Fruit fly (Drosophila melanogaster) whole organism, embryonic: Measurements from ENCODE around the gene CG14302.

ENCODE experiments used
- Antp ChIP-seq: fragments of 200-800 bp; sonication (Bioruptor generic); optimal IDR thresholded peaks from 3 replicates; lab custom pipeline; 2016; ENCODE audit warnings: missing biosample characterization, missing genetic modification characterization
- B-H1 ChIP-seq: fragments of 200-800 bp; sonication (Bioruptor generic); IDR thresholded peaks from 3 replicates; pipeline ENCODE4 v1.3.6; 2022; ENCODE audit warnings: missing biosample characterization, missing genetic modification characterization
- CG10543 ChIP-seq: fragments of 200-800 bp; sonication (Bioruptor generic); optimal IDR thresholded peaks from 3 replicates; lab custom pipeline; 2017; ENCODE audit warnings: missing biosample characterization, mild to moderate bottlenecking, missing genetic modification characterization, moderate library complexity
- CG10654 ChIP-seq: fragments of 200-800 bp; sonication (Bioruptor generic); optimal IDR thresholded peaks from 2 replicates; lab custom pipeline; 2016; ENCODE audit warnings: missing biosample characterization, missing genetic modification characterization
- CG12942 ChIP-seq: fragments of 200-800 bp; sonication (Bioruptor generic); optimal IDR thresholded peaks from 3 replicates; lab custom pipeline; 2016; ENCODE audit warnings: missing biosample characterization, missing genetic modification characterization
- CG13287 ChIP-seq: fragments of 200-800 bp; sonication (Bioruptor generic); IDR thresholded peaks from 2 replicates; pipeline ENCODE4 v1.3.6; 2022; ENCODE audit warnings: missing biosample characterization, missing genetic modification characterization; ENCODE audit not compliant: partially characterized antibody
- CG13894 ChIP-seq: fragments of 200-800 bp; sonication (Bioruptor generic); optimal IDR thresholded peaks from 3 replicates; lab custom pipeline; 2018; ENCODE audit warnings: missing biosample characterization, mild to moderate bottlenecking, missing genetic modification characterization, moderate library complexity
- CG14860 ChIP-seq: fragments of 200-800 bp; sonication (Bioruptor generic); IDR thresholded peaks from 3 replicates; pipeline ENCODE4 v1.3.6; 2022; ENCODE audit warnings: missing biosample characterization, missing genetic modification characterization; ENCODE audit not compliant: partially characterized antibody
- CG15011 ChIP-seq: fragments of 200-800 bp; sonication (Bioruptor generic); optimal IDR thresholded peaks from 3 replicates; lab custom pipeline; 2018; ENCODE audit warnings: missing biosample characterization, mild to moderate bottlenecking, missing genetic modification characterization
- CG1529 ChIP-seq: fragments of 200-800 bp; sonication (Bioruptor generic); optimal IDR thresholded peaks from 3 replicates; lab custom pipeline; 2018; ENCODE audit warnings: missing biosample characterization, missing genetic modification characterization
- CG17829 ChIP-seq: fragments of 200-800 bp; optimal IDR thresholded peaks from 2 replicates; lab custom pipeline; 2019; ENCODE audit warnings: missing biosample characterization, mild to moderate bottlenecking, missing genetic modification characterization, moderate library complexity
- CG1792 ChIP-seq: fragments of 200-800 bp; sonication (Bioruptor generic); optimal IDR thresholded peaks from 2 replicates; lab custom pipeline; 2016; ENCODE audit warnings: missing biosample characterization, missing genetic modification characterization
- CG18262 ChIP-seq: fragments of 200-800 bp; optimal IDR thresholded peaks from 3 replicates; lab custom pipeline; 2019; ENCODE audit warnings: missing biosample characterization, mild to moderate bottlenecking, missing genetic modification characterization, moderate library complexity
- CG2129 ChIP-seq: fragments of 200-800 bp; sonication (Bioruptor generic); IDR thresholded peaks from 2 replicates; pipeline ENCODE4 v1.3.6; 2022; ENCODE audit warnings: missing biosample characterization, missing genetic modification characterization; ENCODE audit not compliant: partially characterized antibody
- CG3281 ChIP-seq: fragments of 200-800 bp; sonication (Bioruptor generic); optimal IDR thresholded peaks from 3 replicates; lab custom pipeline; 2017; ENCODE audit warnings: missing biosample characterization, mild to moderate bottlenecking, missing genetic modification characterization
- CG34224 ChIP-seq: fragments of 200-800 bp; sonication (Bioruptor generic); IDR thresholded peaks from 3 replicates; pipeline ENCODE4 v1.3.6; 2022; ENCODE audit warnings: missing biosample characterization, missing genetic modification characterization; ENCODE audit not compliant: partially characterized antibody
- CG6791 ChIP-seq: fragments of 200-800 bp; sonication (Bioruptor generic); IDR thresholded peaks from 3 replicates; pipeline ENCODE4 v1.3.6; 2022; ENCODE audit warnings: missing biosample characterization, missing genetic modification characterization; ENCODE audit not compliant: partially characterized antibody
- CG7786 ChIP-seq: fragments of 200-800 bp; sonication (Bioruptor generic); optimal IDR thresholded peaks from 2 replicates; lab custom pipeline; 2016; ENCODE audit warnings: missing biosample characterization, missing genetic modification characterization
- CG7928 ChIP-seq: fragments of 200-800 bp; sonication (Bioruptor generic); optimal IDR thresholded peaks from 2 replicates; lab custom pipeline; 2017; ENCODE audit warnings: missing biosample characterization, mild to moderate bottlenecking, missing genetic modification characterization
- CG8924 ChIP-seq: fragments of 200-800 bp; optimal IDR thresholded peaks from 3 replicates; lab custom pipeline; 2019; ENCODE audit warnings: missing biosample characterization, mild to moderate bottlenecking, missing genetic modification characterization, moderate library complexity
- CG8944 ChIP-seq: fragments of 200-800 bp; sonication (Bioruptor generic); optimal IDR thresholded peaks from 3 replicates; lab custom pipeline; 2016; ENCODE audit warnings: missing biosample characterization, missing genetic modification characterization
- E2f2 ChIP-seq: fragments of 200-800 bp; sonication (Bioruptor generic); IDR thresholded peaks from 2 replicates; pipeline ENCODE4 v1.3.6; 2022; ENCODE audit warnings: missing biosample characterization, missing genetic modification characterization
- Ets65A ChIP-seq: fragments of 200-800 bp; sonication (Bioruptor generic); peaks from one replicate; lab custom pipeline; 2016; ENCODE audit warnings: missing biosample characterization, missing genetic modification characterization
- Fer2 ChIP-seq: fragments of 200-800 bp; sonication (Bioruptor generic); optimal IDR thresholded peaks from 2 replicates; lab custom pipeline; 2018; ENCODE audit warnings: missing biosample characterization, mild to moderate bottlenecking, missing genetic modification characterization, moderate library complexity
- HHEX ChIP-seq: fragments of 200-800 bp; sonication (Bioruptor generic); optimal IDR thresholded peaks from 3 replicates; lab custom pipeline; 2017; ENCODE audit warnings: missing biosample characterization, mild to moderate bottlenecking, missing genetic modification characterization, missing genetic modification reagents
- Hmr ChIP-seq: fragments of 200-800 bp; sonication (Bioruptor generic); optimal IDR thresholded peaks from 3 replicates; lab custom pipeline; 2017; ENCODE audit warnings: mild to moderate bottlenecking, missing biosample characterization, missing genetic modification reagents, missing genetic modification characterization
- Hmx ChIP-seq: fragments of 200-800 bp; sonication (Bioruptor generic); optimal IDR thresholded peaks from 2 replicates; lab custom pipeline; 2016; ENCODE audit warnings: missing biosample characterization, missing genetic modification characterization
- Jarid2 ChIP-seq: fragments of 200-800 bp; sonication (Bioruptor generic); optimal IDR thresholded peaks from 3 replicates; lab custom pipeline; 2017; ENCODE audit warnings: mild to moderate bottlenecking, missing biosample characterization, missing genetic modification reagents, missing genetic modification characterization
- Lhr ChIP-seq: fragments of 200-800 bp; sonication (Bioruptor generic); optimal IDR thresholded peaks from 3 replicates; lab custom pipeline; 2017; ENCODE audit warnings: mild to moderate bottlenecking, missing biosample characterization, missing genetic modification reagents, missing genetic modification characterization
- Nf-YB ChIP-seq: fragments of 200-800 bp; sonication (Bioruptor generic); optimal IDR thresholded peaks from 3 replicates; lab custom pipeline; 2019; ENCODE audit warnings: missing biosample characterization, mild to moderate bottlenecking, missing genetic modification characterization, moderate library complexity
- Nf-YC ChIP-seq: fragments of 200-800 bp; optimal IDR thresholded peaks from 3 replicates; lab custom pipeline; 2019; ENCODE audit warnings: missing biosample characterization, mild to moderate bottlenecking, missing genetic modification characterization, moderate library complexity
- Ptx1 ChIP-seq: fragments of 200-800 bp; sonication (Bioruptor generic); IDR thresholded peaks from 2 replicates; pipeline ENCODE4 v1.3.6; 2022; ENCODE audit warnings: missing biosample characterization, missing genetic modification characterization
- Scr ChIP-seq: fragments of 200-800 bp; sonication (Bioruptor generic); IDR thresholded peaks from 2 replicates; pipeline ENCODE4 v1.3.6; 2022; ENCODE audit warnings: missing biosample characterization, missing genetic modification characterization; ENCODE audit not compliant: partially characterized antibody
- Side ChIP-seq: fragments of 200-800 bp; sonication (Bioruptor generic); optimal IDR thresholded peaks from 2 replicates; lab custom pipeline; 2016; ENCODE audit warnings: missing biosample characterization, missing genetic modification characterization
- Sry-δ ChIP-seq: fragments of 200-800 bp; sonication (Bioruptor generic); optimal IDR thresholded peaks from 2 replicates; lab custom pipeline; 2016; ENCODE audit warnings: missing biosample characterization, missing genetic modification characterization
- Xrp1 ChIP-seq: fragments of 200-800 bp; sonication (Bioruptor generic); IDR thresholded peaks from 2 replicates; pipeline ENCODE4 v1.3.6; 2022; ENCODE audit warnings: missing biosample characterization, missing genetic modification characterization
- bcd ChIP-seq: fragments of 200-800 bp; sonication (Bioruptor generic); optimal IDR thresholded peaks from 2 replicates; lab custom pipeline; 2017; ENCODE audit warnings: missing biosample characterization, mild to moderate bottlenecking, missing genetic modification characterization
- chinmo ChIP-seq: fragments of 200-800 bp; sonication (Bioruptor generic); IDR thresholded peaks from 4 replicates; pipeline ENCODE4 v1.3.6; 2022; ENCODE audit warnings: missing biosample characterization, missing genetic modification characterization; ENCODE audit not compliant: partially characterized antibody
- gro ChIP-seq: fragments of 200-800 bp; sonication (Bioruptor generic); optimal IDR thresholded peaks from 2 replicates; lab custom pipeline; 2016; ENCODE audit warnings: missing biosample characterization, missing genetic modification characterization
- ind ChIP-seq: fragments of 200-800 bp; sonication (Bioruptor generic); optimal IDR thresholded peaks from 3 replicates; lab custom pipeline; 2016; ENCODE audit warnings: missing biosample characterization, missing genetic modification characterization
- insv ChIP-seq, 2 experiments: fragments of 200-800 bp; sonication (Bioruptor generic); optimal IDR thresholded peaks; 3 replicates each; lab custom pipeline; 2016 to 2018; ENCODE audit warnings: missing biosample characterization in 2 of 2, missing genetic modification characterization in 2 of 2
- jumu ChIP-seq: fragments of 200-800 bp; sonication (Bioruptor generic); optimal IDR thresholded peaks from 3 replicates; lab custom pipeline; 2016; ENCODE audit warnings: missing biosample characterization, missing genetic modification characterization
- kay ChIP-seq: fragments of 200-800 bp; sonication (Bioruptor generic); optimal IDR thresholded peaks from 2 replicates; lab custom pipeline; 2016; ENCODE audit warnings: missing biosample characterization, missing genetic modification characterization
- mam ChIP-seq: fragments of 200-800 bp; sonication (Bioruptor generic); optimal IDR thresholded peaks from 3 replicates; lab custom pipeline; 2016; ENCODE audit warnings: missing biosample characterization, missing genetic modification characterization
- nom ChIP-seq: fragments of 200-800 bp; sonication (Bioruptor generic); optimal IDR thresholded peaks from 2 replicates; lab custom pipeline; 2017; ENCODE audit warnings: missing biosample characterization, missing genetic modification characterization, mild to moderate bottlenecking, moderate library complexity, missing genetic modification reagents
- pita ChIP-seq: fragments of 200-800 bp; sonication (Bioruptor generic); optimal IDR thresholded peaks from 2 replicates; lab custom pipeline; 2017; ENCODE audit warnings: missing biosample characterization, mild to moderate bottlenecking, missing genetic modification characterization
- sens-2 ChIP-seq: fragments of 200-800 bp; sonication (Bioruptor generic); IDR thresholded peaks from 2 replicates; pipeline ENCODE4 v1.3.6; 2022; ENCODE audit warnings: missing biosample characterization, missing genetic modification characterization
- wor ChIP-seq: fragments of 200-800 bp; sonication (Bioruptor generic); IDR thresholded peaks from 2 replicates; pipeline ENCODE4 v1.3.6; 2022; ENCODE audit warnings: missing biosample characterization, missing genetic modification characterization
- zfh2 ChIP-seq: fragments of 200-800 bp; sonication (Bioruptor generic); optimal IDR thresholded peaks from 2 replicates; lab custom pipeline; 2016; ENCODE audit warnings: missing biosample characterization, missing genetic modification characterization

The CG14302 gene

DNA sequence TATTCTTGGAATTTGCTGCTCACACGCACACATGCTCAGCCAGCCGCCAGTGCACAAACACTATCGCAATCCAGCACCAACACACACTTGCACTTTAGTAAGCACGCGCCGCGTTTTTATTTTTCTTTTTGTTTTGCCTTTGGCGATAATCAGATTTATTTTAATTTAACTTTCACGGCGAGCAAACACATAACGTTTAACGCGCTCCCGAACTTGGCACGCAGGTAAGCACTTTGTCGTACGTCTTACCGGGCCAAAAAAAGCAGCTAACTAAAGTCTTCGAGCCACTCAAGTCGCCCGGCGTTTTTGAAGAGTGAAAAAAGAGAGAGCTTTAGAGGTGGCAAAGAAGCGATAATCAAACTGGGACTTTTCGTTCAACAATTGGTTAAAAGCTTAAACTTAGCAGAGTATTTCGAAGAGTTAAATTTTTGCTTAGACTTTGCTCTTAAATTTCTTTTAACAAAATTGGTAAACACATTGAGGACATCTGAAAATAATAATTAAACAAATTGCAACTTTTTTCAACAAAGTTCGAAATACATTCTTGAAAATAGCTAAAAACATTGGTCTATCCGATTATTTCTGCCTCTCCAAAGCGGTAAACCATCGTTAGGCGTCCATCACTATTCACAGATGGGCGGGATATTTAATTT lies 10.9 kb downstream of the CG14302 start, which contains the start of gene Mekk1 (continued):
- TF ChIP-seq ind (peak; percentile 52), Hmr (GFP tag; lab: Kevin White, UChicago) (peak; percentile 53), mam (GFP tag; lab: Kevin White, UChicago) (peak; percentile 70), Jarid2 (GFP tag; lab: Kevin White, UChicago) (peak; percentile 72), CG13287 (GFP tag; lab: Robert Waterston, UW) (peak; percentile 74), Ptx1 (GFP tag; lab: Robert Waterston, UW) (peak; percentile 49), CG6791 (peak; percentile 49; the same call in 1 of the 3 replicates), insv (GFP tag; optimal IDR thresholded peaks at IDR 0.05; lab: Kevin White, UChicago) (no peak), CG10543 (peak; percentile 71), nom (GFP tag; lab: Kevin White, UChicago) (peak; percentile 62), CG8944 (peak; percentile 49), kay (GFP tag; lab: Kevin White, UChicago) (peak; percentile 22), Side (GFP tag; lab: Kevin White, UChicago) (peak; percentile 19), Lhr (GFP tag; lab: Kevin White, UChicago) (no peak), gro (GFP tag; lab: Kevin White, UChicago) (peak; percentile 59), wor (GFP tag; lab: Robert Waterston, UW) (no peak), CG18262 (peak; percentile 18), CG7928 (GFP tag; lab: Kevin White, UChicago) (no peak), CG14860 (GFP tag; lab: Robert Waterston, UW) (no peak), CG13894 (tag; lab: Kevin White, UChicago) (peak; percentile 69), sens-2 (GFP tag; lab: Robert Waterston, UW) (no peak), bcd (GFP tag; lab: Kevin White, UChicago) (peak; percentile 25), Xrp1 (GFP tag; lab: Robert Waterston, UW) (peak; percentile 24; the same call in 1 of the 2 replicates), CG2129 (GFP tag; lab: Robert Waterston, UW) (peak; percentile 39; the same call in 1 of the 2 replicates), HHEX (GFP tag; lab: Kevin White, UChicago) (peak; percentile 13), Scr (peak; percentile 77), Hmx (GFP tag; lab: Kevin White, UChicago) (peak; percentile 21), CG3281 (GFP tag; lab: Kevin White, UChicago) (peak; percentile 59), CG34224 (GFP tag; lab: Robert Waterston, UW) (peak; percentile 24; the same call in 1 of the 3 replicates), Sry-δ (peak; percentile 96), CG1529 (GFP tag; lab: Kevin White, UChicago) (no peak), CG7786 (GFP tag; lab: Kevin White, UChicago) (peak; percentile 51), jumu (GFP tag; lab: Kevin White, UChicago) (peak; percentile 53), Nf-YB (GFP tag; lab: Kevin White, UChicago) (no peak), Antp (GFP tag; lab: Kevin White, UChicago) (peak; percentile 31), CG10654 (GFP tag; lab: Kevin White, UChicago) (peak; percentile 6), B-H1 (no peak), CG8924 (tag; lab: Kevin White, UChicago) (peak; percentile 2), CG15011 (GFP tag; lab: Kevin White, UChicago) (no peak), CG17829 (tag; lab: Kevin White, UChicago) (peak; percentile 3), chinmo (GFP tag; lab: Robert Waterston, UW) (peak; percentile 66; the same call in 1 of the 4 replicates), Ets65A (GFP tag; lab: Kevin White, UChicago) (peak; percentile 81), pita (no peak), Nf-YC (tag; lab: Kevin White, UChicago) (peak; percentile 65), E2f2 (GFP tag; lab: Robert Waterston, UW) (peak; percentile 94), zfh2 (GFP tag; lab: Kevin White, UChicago) (peak; percentile 64), CG1792 (GFP tag; lab: Kevin White, UChicago) (peak; percentile 35), CG12942 (peak; percentile 25), Fer2 (peak; percentile 16)
- TF ChIP-seq, all 482 proteins: peak for 187
